Worm (Caenorhabditis elegans) whole organism, L1 larva: Measurements from ENCODE around the gene T05D4.5.

Experiments used
- aly-2 ChIP-seq: fragments of 150-350 bp; optimal IDR thresholded peaks from 2 replicates; lab custom pipeline; 2014; ENCODE audit warnings: missing biosample characterization, missing genetic modification characterization
- ceh-8 ChIP-seq: fragments of 200-800 bp; sonication (Bioruptor generic); optimal IDR thresholded peaks from 2 replicates; lab custom pipeline; 2018; ENCODE audit warnings: mild to moderate bottlenecking, missing genetic modification characterization, moderate library complexity, missing compliant biosample characterization
- elt-3 ChIP-seq, 6 experiments: fragments of 150-350 bp in 1 of 6; sonication (generic microtip); optimal IDR thresholded peaks; 2 replicates each; lab custom pipeline; 2017 to 2018; ENCODE audit warnings: missing biosample characterization in 6 of 6, missing genetic modification characterization in 6 of 6, inconsistent platforms in 1 of 6
- hpl-2 ChIP-seq: fragments of 150-350 bp; optimal IDR thresholded peaks from 2 replicates; lab custom pipeline; 2014; ENCODE audit warnings: missing biosample characterization, missing genetic modification reagents, missing genetic modification characterization
- nhr-237 ChIP-seq: fragments of 150-350 bp; optimal IDR thresholded peaks from 2 replicates; lab custom pipeline; 2014; ENCODE audit warnings: missing biosample characterization, missing genetic modification characterization
- nhr-28 ChIP-seq: fragments of 150-350 bp; optimal IDR thresholded peaks from 2 replicates; lab custom pipeline; 2014; ENCODE audit warnings: missing biosample characterization, missing genetic modification characterization
- nhr-77 ChIP-seq: fragments of 150-350 bp; optimal IDR thresholded peaks from 2 replicates; lab custom pipeline; 2014; ENCODE audit warnings: missing biosample characterization, missing genetic modification characterization
- snpc-4 ChIP-seq: fragments of 150-350 bp; optimal IDR thresholded peaks from 2 replicates; lab custom pipeline; 2014; ENCODE audit warnings: missing biosample characterization, missing genetic modification characterization
- snu-23 ChIP-seq: sonication (generic microtip); optimal IDR thresholded peaks from 2 replicates; lab custom pipeline; 2016; ENCODE audit warnings: missing genetic modification characterization, missing compliant biosample characterization
- unc-62 ChIP-seq: fragments of 150-350 bp; optimal IDR thresholded peaks from 2 replicates; lab custom pipeline; 2014; ENCODE audit warnings: missing biosample characterization, missing genetic modification reagents, missing genetic modification characterization

DNA sequence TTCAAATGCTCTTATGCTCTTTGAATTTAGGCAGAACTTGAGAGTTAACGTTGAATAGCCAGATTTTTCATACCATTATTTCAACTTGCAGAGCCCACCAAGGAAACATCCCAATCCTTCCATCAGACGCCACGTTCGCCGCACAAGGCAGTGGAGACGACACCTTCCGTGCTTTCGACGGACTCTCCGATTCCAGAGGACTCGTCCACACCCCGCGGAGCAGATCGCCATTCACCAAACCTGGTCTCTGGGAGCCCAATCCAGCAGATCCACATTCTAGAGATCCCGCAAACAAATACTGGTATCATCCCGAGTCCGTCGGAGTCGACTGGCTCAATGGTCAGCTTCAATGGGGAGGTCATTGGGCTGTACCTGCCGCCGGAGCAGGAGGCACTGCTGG, 562 bp upstream of the T05D4.5 start:
- TF ChIP-seq snu-23 (GFP tag; lab: Kevin White, UChicago) (no peak), ceh-8 (GFP tag; lab: Kevin White, UChicago) (no peak), unc-62 (no peak), elt-3 (tag; optimal IDR thresholded peaks at IDR 0.05; lab: Kevin White, UChicago) (no peak), snpc-4 (tag; lab: Kevin White, UChicago) (no peak), hpl-2 (no peak), nhr-77 (tag; lab: Kevin White, UChicago) (no peak), nhr-237 (tag; lab: Kevin White, UChicago) (no peak), nhr-28 (tag; lab: Kevin White, UChicago) (no peak), aly-2 (tag; lab: Kevin White, UChicago) (no peak)
